Worm (Caenorhabditis elegans): ENCODE results near the gene srbc-63.

Gene srbc-63

ce11 chrV:15443708-15444107 lies 31.2 kb upstream of the srbc-63 start, which contains the start of gene T26H5.10:
TSS of gene T26H5.10 (minus strand) at chrV:15443808.
- no peak for TF ChIP-seq C16A3.4 (tag; optimal IDR thresholded peaks at IDR 0.05)

- TF ChIP-seq vab-15 (tag; optimal IDR thresholded peaks at IDR 0.05) (no peak), pqm-1 (tag; optimal IDR thresholded peaks at IDR 0.05) (no peak), ceh-8 (GFP tag; optimal IDR thresholded peaks at IDR 0.05) (no peak)
Observed at ce11 chrV:15442384-15442783, 29.9 kb upstream of the srbc-63 start.

DNA sequence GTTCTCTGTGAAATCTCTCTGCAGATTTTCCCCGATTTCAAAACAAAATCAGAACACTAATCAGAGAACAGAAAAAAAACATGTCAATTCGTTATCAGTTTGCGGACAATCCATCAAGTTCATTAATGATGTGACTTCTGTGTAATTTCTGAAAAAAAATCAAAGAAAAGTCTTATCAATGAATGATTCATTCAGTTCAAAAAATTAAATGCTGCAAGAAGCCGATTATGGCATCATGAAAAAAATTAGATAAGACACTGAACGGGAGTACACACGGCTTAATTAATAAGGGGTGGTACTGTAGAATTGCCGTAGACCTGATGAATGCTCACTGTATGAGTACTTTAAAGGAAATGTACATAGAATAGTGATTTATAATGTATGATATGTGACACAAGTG lies 23.6 kb upstream of the srbc-63 start:
- TF ChIP-seq lin-13 (GFP tag; optimal IDR thresholded peaks at IDR 0.05): no peak
- TF ChIP-seq elt-2 (tag; optimal IDR thresholded peaks at IDR 0.05): peak; percentile 61

- TF ChIP-seq aly-2 (tag; optimal IDR thresholded peaks at IDR 0.05): no peak
- TF ChIP-seq blmp-1 (tag; optimal IDR thresholded peaks at IDR 0.05): no peak
- TF ChIP-seq skn-1 (tag; optimal IDR thresholded peaks at IDR 0.05): no peak
- peak; percentile 36 for TF ChIP-seq elt-2 (tag; optimal IDR thresholded peaks at IDR 0.05)
Observed at ce11 chrV:15434647-15435046, 22.1 kb upstream of the srbc-63 start.

- TF ChIP-seq nhr-237 (tag; optimal IDR thresholded peaks at IDR 0.05) (no peak), efl-1 (optimal IDR thresholded peaks at IDR 0.05) (no peak), efl-1 (GFP tag; optimal IDR thresholded peaks at IDR 0.05 in 1 of 2) (peak in 1 of 2 experiments; percentile 4), pqm-1 (tag; optimal IDR thresholded peaks at IDR 0.05) (peak; percentile 46), irx-1 (tag; optimal IDR thresholded peaks at IDR 0.05) (no peak), alr-1 (tag; optimal IDR thresholded peaks at IDR 0.05; ENCODE audit: borderline replicate concordance) (no peak), fkh-10 (GFP tag; optimal IDR thresholded peaks at IDR 0.05) (no peak), elt-2 (tag; optimal IDR thresholded peaks at IDR 0.05) (peak; percentile 41), fkh-8 (tag; optimal IDR thresholded peaks at IDR 0.05) (no peak), snpc-4 (tag; optimal IDR thresholded peaks at IDR 0.05) (no peak), nhr-12 (tag; optimal IDR thresholded peaks at IDR 0.05) (no peak), lin-35 (GFP tag; optimal IDR thresholded peaks at IDR 0.05) (peak in 1 of 2 experiments; percentile 25), egl-13 (tag; optimal IDR thresholded peaks at IDR 0.05) (no peak), ztf-4 (tag; optimal IDR thresholded peaks at IDR 0.05) (no peak)
Observed at ce11 chrV:15432457-15432856, 19.9 kb upstream of the srbc-63 start, which contains the start of gene T26H5.8. TSS of gene T26H5.8 (minus strand) at chrV:15432726.

- TF ChIP-seq isw-1 (GFP tag; IDR thresholded peaks at IDR 0.05): no peak
- TF ChIP-seq ztf-4 (tag; optimal IDR thresholded peaks at IDR 0.05): no peak
- no peak for TF ChIP-seq mdl-1 (tag; optimal IDR thresholded peaks at IDR 0.05)
- TF ChIP-seq C34B4.2 (tag; optimal IDR thresholded peaks at IDR 0.05): no peak
- peak; percentile 51 for TF ChIP-seq pax-3 (tag; optimal IDR thresholded peaks at IDR 0.05)
- TF ChIP-seq F16B12.6 (tag; optimal IDR thresholded peaks at IDR 0.05): no peak
- TF ChIP-seq aly-2 (tag; optimal IDR thresholded peaks at IDR 0.05): no peak
- no peak for TF ChIP-seq fos-1 (tag; optimal IDR thresholded peaks at IDR 0.05)
- peak; percentile 23 for TF ChIP-seq pqm-1 (tag; optimal IDR thresholded peaks at IDR 0.05)
- no peak for TF ChIP-seq efl-1 (optimal IDR thresholded peaks at IDR 0.05)
- TF ChIP-seq efl-1 (GFP tag; optimal IDR thresholded peaks at IDR 0.05 in 1 of 2): peak in 1 of 2 experiments; percentile 81
- no peak for TF ChIP-seq unc-86 (tag; optimal IDR thresholded peaks at IDR 0.05)
- no peak for TF ChIP-seq lsy-2 (tag; optimal IDR thresholded peaks at IDR 0.05)
- TF ChIP-seq nhr-28 (tag; optimal IDR thresholded peaks at IDR 0.05): no peak
Observed at ce11 chrV:15431322-15432052, 19.0 kb upstream of the srbc-63 start.

DNA sequence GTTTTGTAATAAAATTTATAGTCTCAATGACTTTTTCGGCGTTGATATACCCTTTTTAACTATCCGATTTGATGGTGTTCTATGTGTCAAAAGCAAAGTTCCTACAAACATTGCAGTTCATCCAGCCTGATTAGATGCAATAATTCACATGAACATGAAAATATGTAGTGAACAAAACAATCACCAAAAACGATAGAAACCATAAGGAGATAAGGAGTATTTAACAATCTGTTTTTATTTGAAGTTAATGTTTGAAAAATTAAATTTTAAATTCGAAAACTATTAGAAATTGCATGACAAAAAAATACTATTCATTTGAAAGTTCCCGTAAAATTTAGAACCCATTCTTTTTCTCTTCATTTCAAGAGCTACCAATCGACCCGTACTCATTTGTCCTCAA lies 14.4 kb upstream of the srbc-63 start, which contains the start of gene fbxa-209:
TSS of gene fbxa-209 (minus strand) at position 101 of the 400 bp plus-strand sequence.
- TF ChIP-seq ceh-90 (tag; optimal IDR thresholded peaks at IDR 0.05) (no peak), nhr-85 (tag) (peak; percentile 13), efl-1 (optimal IDR thresholded peaks at IDR 0.05) (no peak), efl-1 (GFP tag; optimal IDR thresholded peaks at IDR 0.05 in 1 of 2) (peak in 1 of 2 experiments; percentile 84), egl-13 (tag; optimal IDR thresholded peaks at IDR 0.05) (no peak), lin-35 (GFP tag; optimal IDR thresholded peaks at IDR 0.05) (no peak), ceh-82 (tag; optimal IDR thresholded peaks at IDR 0.05) (no peak), efl-3 (GFP tag; optimal IDR thresholded peaks at IDR 0.05) (no peak)
